Worm (Caenorhabditis elegans) whole organism, young adult: ENCODE measurements around the gene Y56A3A.22.
A peak's percentile ranks its signal among the peaks of the same experiment; 100 is the strongest.

Experiments used
- B0035.1 ChIP-seq: sonication (generic microtip); optimal IDR thresholded peaks from 2 replicates; lab custom pipeline; 2016; ENCODE audit warnings: missing genetic modification characterization, mild to moderate bottlenecking, missing compliant biosample characterization, missing genotype, missing genetic modification reagents
- B0261.1 ChIP-seq: sonication (generic microtip); optimal IDR thresholded peaks from 2 replicates; lab custom pipeline; 2016; ENCODE audit warnings: mild to moderate bottlenecking, missing genetic modification characterization, moderate library complexity, missing compliant biosample characterization
- C17E4.6 ChIP-seq: fragments of 200-800 bp; sonication (Bioruptor generic); IDR thresholded peaks from 2 replicates; pipeline ENCODE4 v1.3.6; 2022; ENCODE audit warnings: missing genetic modification reagents, missing genetic modification characterization, missing compliant biosample characterization
- D2030.7 ChIP-seq: fragments of 200-800 bp; sonication (Bioruptor generic); IDR thresholded peaks from 2 replicates; pipeline ENCODE4 v1.3.6; 2022; ENCODE audit warnings: missing genetic modification reagents, missing genetic modification characterization, missing compliant biosample characterization
- F37B4.10 ChIP-seq: fragments of 200-800 bp; sonication (Bioruptor generic); IDR thresholded peaks from 2 replicates; pipeline ENCODE4 v1.3.6; 2022; ENCODE audit warnings: missing genetic modification characterization, missing compliant biosample characterization
- F39B2.1 ChIP-seq: fragments of 200-800 bp; sonication (Bioruptor generic); IDR thresholded peaks from 2 replicates; pipeline ENCODE4 v1.3.6; 2022; ENCODE audit warnings: missing genetic modification reagents, missing genetic modification characterization, missing compliant biosample characterization
- F49E8.2 ChIP-seq: sonication (generic microtip); optimal IDR thresholded peaks from 3 replicates; lab custom pipeline; 2017; ENCODE audit warnings: missing genetic modification characterization, mild to moderate bottlenecking, missing compliant biosample characterization, antibody characterized with exemption, moderate library complexity; ENCODE audit not compliant: insufficient read depth
- F55B11.4 ChIP-seq: sonication (generic microtip); optimal IDR thresholded peaks from 2 replicates; lab custom pipeline; 2016; ENCODE audit warnings: missing compliant biosample characterization, missing genetic modification characterization, borderline replicate concordance; ENCODE audit not compliant: insufficient read depth
- F57A8.1 ChIP-seq: fragments of 200-800 bp; sonication (Bioruptor generic); optimal IDR thresholded peaks from 2 replicates; lab custom pipeline; 2018; ENCODE audit warnings: mild to moderate bottlenecking, missing genetic modification characterization, moderate library complexity, missing compliant biosample characterization
- F57C9.4 ChIP-seq: sonication (generic microtip); optimal IDR thresholded peaks from 2 replicates; lab custom pipeline; 2017; ENCODE audit warnings: mild to moderate bottlenecking, missing genetic modification characterization, missing compliant biosample characterization
- K11D2.4 ChIP-seq: fragments of 200-800 bp; sonication (Bioruptor generic); IDR thresholded peaks from 2 replicates; pipeline ENCODE4 v1.3.6; 2022; ENCODE audit warnings: missing genetic modification reagents, missing genetic modification characterization, missing compliant biosample characterization
- Y56A3A.18 ChIP-seq: fragments of 200-800 bp; sonication (Bioruptor generic); IDR thresholded peaks from 2 replicates; pipeline ENCODE4 v1.3.6; 2022; ENCODE audit warnings: missing genetic modification reagents, missing genetic modification characterization, missing compliant biosample characterization
- Y79H2A.3 ChIP-seq: fragments of 200-800 bp; sonication (Bioruptor generic); conservative IDR thresholded peaks from 2 replicates; pipeline ENCODE4 v1.3.6; 2022; ENCODE audit warnings: missing genetic modification reagents, missing genetic modification characterization, missing compliant biosample characterization
- akir-1 ChIP-seq: fragments of 200-800 bp; sonication (Bioruptor generic); optimal IDR thresholded peaks from 2 replicates; lab custom pipeline; 2018; ENCODE audit warnings: mild to moderate bottlenecking, missing genetic modification characterization, moderate library complexity, missing compliant biosample characterization
- aptf-2 ChIP-seq: fragments of 200-800 bp; sonication (Bioruptor generic); conservative IDR thresholded peaks from 2 replicates; pipeline ENCODE4 v1.3.6; 2022; ENCODE audit warnings: missing genetic modification reagents, missing genetic modification characterization, missing compliant biosample characterization
- atf-7 ChIP-seq: sonication (generic microtip); optimal IDR thresholded peaks from 2 replicates; lab custom pipeline; 2017; ENCODE audit warnings: mild to moderate bottlenecking, missing genetic modification characterization, missing compliant biosample characterization
- attf-5 ChIP-seq: fragments of 200-800 bp; sonication (Bioruptor generic); optimal IDR thresholded peaks from 2 replicates; lab custom pipeline; 2018; ENCODE audit warnings: mild to moderate bottlenecking, missing genetic modification characterization, missing compliant biosample characterization
- attf-6 ChIP-seq: fragments of 200-800 bp; sonication (Bioruptor generic); IDR thresholded peaks from 2 replicates; pipeline ENCODE4 v1.3.6; 2022; ENCODE audit warnings: missing genetic modification reagents, missing genetic modification characterization, missing compliant biosample characterization
- ccch-3 ChIP-seq: fragments of 200-800 bp; sonication (Bioruptor generic); optimal IDR thresholded peaks from 2 replicates; lab custom pipeline; 2018; ENCODE audit warnings: mild to moderate bottlenecking, missing genetic modification characterization, missing compliant biosample characterization
- ceh-58 ChIP-seq: fragments of 200-800 bp; sonication (Bioruptor generic); IDR thresholded peaks from 2 replicates; pipeline ENCODE4 v1.3.6; 2022; ENCODE audit warnings: missing genetic modification characterization, missing compliant biosample characterization
- ceh-79 ChIP-seq: sonication (generic microtip); optimal IDR thresholded peaks from 2 replicates; lab custom pipeline; 2017; ENCODE audit warnings: mild to moderate bottlenecking, missing genetic modification characterization, missing compliant biosample characterization
- die-1 ChIP-seq: sonication (generic microtip); optimal IDR thresholded peaks from 2 replicates; lab custom pipeline; 2016; ENCODE audit warnings: missing genotype, mild to moderate bottlenecking, missing genetic modification characterization, missing compliant biosample characterization
- egl-18 ChIP-seq: fragments of 200-800 bp; sonication (Bioruptor generic); IDR thresholded peaks from 2 replicates; pipeline ENCODE4 v1.3.6; 2022; ENCODE audit warnings: missing genetic modification reagents, missing genetic modification characterization, missing compliant biosample characterization
- fkh-3 ChIP-seq: sonication (generic microtip); optimal IDR thresholded peaks from 2 replicates; lab custom pipeline; 2016; ENCODE audit warnings: mild to moderate bottlenecking, missing genetic modification characterization, missing compliant biosample characterization
- gei-17 ChIP-seq: fragments of 200-800 bp; sonication (Bioruptor generic); optimal IDR thresholded peaks from 2 replicates; lab custom pipeline; 2018; ENCODE audit warnings: mild to moderate bottlenecking, missing genetic modification characterization, missing compliant biosample characterization
- him-1 ChIP-seq: sonication (generic microtip); optimal IDR thresholded peaks from 2 replicates; lab custom pipeline; 2016; ENCODE audit warnings: missing genotype, missing genetic modification reagents, missing genetic modification characterization, missing compliant biosample characterization
- hlh-12 ChIP-seq: sonication (generic microtip); optimal IDR thresholded peaks from 2 replicates; lab custom pipeline; 2016; ENCODE audit warnings: missing genetic modification characterization, missing compliant biosample characterization
- hlh-26 ChIP-seq: fragments of 200-800 bp; sonication (Bioruptor generic); conservative IDR thresholded peaks from 2 replicates; pipeline ENCODE4 v1.3.6; 2022; ENCODE audit warnings: missing genetic modification reagents, missing genetic modification characterization, missing compliant biosample characterization
- hsf-1 ChIP-seq: fragments of 200-800 bp; sonication (Bioruptor generic); IDR thresholded peaks from 2 replicates; pipeline ENCODE4 v1.3.6; 2022; ENCODE audit warnings: missing genetic modification reagents, missing genetic modification characterization, missing compliant biosample characterization
- lag-1 ChIP-seq: fragments of 200-800 bp; sonication (Bioruptor generic); IDR thresholded peaks from 2 replicates; pipeline ENCODE4 v1.3.6; 2022; ENCODE audit warnings: missing genetic modification reagents, missing genetic modification characterization, missing compliant biosample characterization
- lin-35 ChIP-seq, 3 experiments: fragments of 150-350 bp in 2 of 3; sonication (generic microtip) in 1 of 3; optimal IDR thresholded peaks; 2 replicates each; lab custom pipeline; 2014 to 2018; ENCODE audit warnings: missing biosample characterization in 3 of 3, missing genetic modification characterization in 3 of 3, missing genetic modification reagents in 3 of 3
- lin-40 ChIP-seq: sonication (generic microtip); optimal IDR thresholded peaks from 2 replicates; lab custom pipeline; 2016; ENCODE audit warnings: missing genetic modification characterization, mild to moderate bottlenecking, missing compliant biosample characterization, missing genotype, missing genetic modification reagents
- lir-1 ChIP-seq: fragments of 200-800 bp; sonication (Bioruptor generic); conservative IDR thresholded peaks from 2 replicates; pipeline ENCODE4 v1.3.6; 2022; ENCODE audit warnings: missing genetic modification reagents, missing genetic modification characterization, missing compliant biosample characterization
- lsl-1 ChIP-seq: fragments of 200-800 bp; sonication (Bioruptor generic); optimal IDR thresholded peaks from 2 replicates; lab custom pipeline; 2018; ENCODE audit warnings: mild to moderate bottlenecking, missing genetic modification characterization, moderate library complexity, missing compliant biosample characterization
- madf-10 ChIP-seq: sonication (generic microtip); optimal IDR thresholded peaks from 2 replicates; lab custom pipeline; 2016; ENCODE audit warnings: mild to moderate bottlenecking, missing genetic modification characterization, missing compliant biosample characterization
- madf-3 ChIP-seq: fragments of 200-800 bp; sonication (Bioruptor generic); IDR thresholded peaks from 2 replicates; pipeline ENCODE4 v1.3.6; 2022; ENCODE audit warnings: missing genetic modification reagents, missing genetic modification characterization, missing compliant biosample characterization
- madf-6 ChIP-seq: fragments of 200-800 bp; sonication (Bioruptor generic); IDR thresholded peaks from 2 replicates; pipeline ENCODE4 v1.3.6; 2022; ENCODE audit warnings: missing genetic modification reagents, missing genetic modification characterization, missing compliant biosample characterization
- mcd-1 ChIP-seq: fragments of 200-800 bp; sonication (Bioruptor generic); IDR thresholded peaks from 2 replicates; pipeline ENCODE4 v1.3.6; 2022; ENCODE audit warnings: missing genetic modification reagents, missing genetic modification characterization, missing compliant biosample characterization
- nfya-1 ChIP-seq: sonication (generic microtip); optimal IDR thresholded peaks from 2 replicates; lab custom pipeline; 2017; ENCODE audit warnings: antibody characterized with exemption, missing compliant biosample characterization, missing genetic modification characterization, borderline replicate concordance; ENCODE audit not compliant: insufficient read depth
- nfya-2 ChIP-seq: fragments of 200-800 bp; sonication (Bioruptor generic); IDR thresholded peaks from 2 replicates; pipeline ENCODE4 v1.3.6; 2022; ENCODE audit warnings: missing genetic modification reagents, missing genetic modification characterization, missing compliant biosample characterization
- nfyb-1 ChIP-seq: fragments of 200-800 bp; sonication (Bioruptor generic); IDR thresholded peaks from 2 replicates; pipeline ENCODE4 v1.3.6; 2022; ENCODE audit warnings: missing genetic modification reagents, missing genetic modification characterization, missing compliant biosample characterization
- sea-2 ChIP-seq: fragments of 200-800 bp; sonication (Bioruptor generic); IDR thresholded peaks from 2 replicates; pipeline ENCODE4 v1.3.6; 2022; ENCODE audit warnings: missing genetic modification characterization, missing compliant biosample characterization
- sptf-2 ChIP-seq: fragments of 200-800 bp; sonication (Bioruptor generic); optimal IDR thresholded peaks from 2 replicates; lab custom pipeline; 2018; ENCODE audit warnings: mild to moderate bottlenecking, missing genetic modification characterization, missing compliant biosample characterization
- tbp1 ChIP-seq: fragments of 200-800 bp; sonication (Bioruptor generic); optimal IDR thresholded peaks from 2 replicates; lab custom pipeline; 2018; ENCODE audit warnings: mild to moderate bottlenecking, missing genetic modification characterization, missing compliant biosample characterization
- zfh-2 ChIP-seq: fragments of 200-800 bp; sonication (Bioruptor generic); conservative IDR thresholded peaks from 2 replicates; pipeline ENCODE4 v1.3.6; 2022; ENCODE audit warnings: missing genetic modification reagents, missing genetic modification characterization, missing compliant biosample characterization
- ztf-18 ChIP-seq: sonication (generic microtip); optimal IDR thresholded peaks from 2 replicates; lab custom pipeline; 2016; ENCODE audit warnings: missing genotype, mild to moderate bottlenecking, missing genetic modification characterization, missing compliant biosample characterization
- ztf-25 ChIP-seq: fragments of 200-800 bp; sonication (Bioruptor generic); IDR thresholded peaks from 2 replicates; pipeline ENCODE4 v1.3.6; 2022; ENCODE audit warnings: missing genetic modification reagents, missing genetic modification characterization, missing compliant biosample characterization
- ztf-26 ChIP-seq: sonication (generic microtip); optimal IDR thresholded peaks from 2 replicates; lab custom pipeline; 2017; ENCODE audit warnings: missing genetic modification characterization, missing compliant biosample characterization
- ztf-3 ChIP-seq: fragments of 200-800 bp; sonication (Bioruptor generic); optimal IDR thresholded peaks from 2 replicates; lab custom pipeline; 2018; ENCODE audit warnings: mild to moderate bottlenecking, missing genetic modification characterization, missing compliant biosample characterization

Y56A3A.22 gene

ce11 chrIII:11921658-11922098 lies at the start of gene Y56A3A.22:
Gene Y56A3A.22, plus strand, starts transcription at chrIII:11921692.
- TF ChIP-seq Y79H2A.3 (GFP tag; lab: Robert Waterston, UW) = no peak
- TF ChIP-seq F57C9.4 (tag; lab: Kevin White, UChicago) = no peak
- no peak for TF ChIP-seq hlh-12
- TF ChIP-seq attf-6 (GFP tag; lab: Robert Waterston, UW) = peak; percentile 66
- no peak; the same call in 1 of the 2 replicates for TF ChIP-seq madf-3 (GFP tag; lab: Robert Waterston, UW)
- TF ChIP-seq F55B11.4 (tag; lab: Kevin White, UChicago) = no peak
- TF ChIP-seq K11D2.4 (GFP tag; lab: Robert Waterston, UW) = no peak
- no peak for TF ChIP-seq die-1 (tag; lab: Kevin White, UChicago)
- peak; percentile 71 for TF ChIP-seq atf-7 (tag; lab: Kevin White, UChicago)
- no peak for TF ChIP-seq nfya-1 (tag; lab: Kevin White, UChicago)
- TF ChIP-seq akir-1 = no peak
- TF ChIP-seq ztf-3 (GFP tag; lab: Kevin White, UChicago) = peak; percentile 72
- peak; percentile 57 for TF ChIP-seq lin-40
- TF ChIP-seq gei-17 (GFP tag; lab: Kevin White, UChicago) = peak; percentile 31
- TF ChIP-seq C17E4.6 (GFP tag; lab: Robert Waterston, UW) = 0 out of 2 replicates have a peak, but pooled peaks have one; percentile 50
- TF ChIP-seq ztf-18 = no peak
- peak; percentile 87 for TF ChIP-seq nfyb-1 (GFP tag; lab: Robert Waterston, UW)
- no peak for TF ChIP-seq lsl-1 (GFP tag; lab: Kevin White, UChicago)
- no peak for TF ChIP-seq F37B4.10
- TF ChIP-seq ztf-25 (GFP tag; lab: Robert Waterston, UW) = no peak
- no peak for TF ChIP-seq aptf-2 (GFP tag; lab: Robert Waterston, UW)
- TF ChIP-seq F39B2.1 (GFP tag; lab: Robert Waterston, UW) = peak; percentile 24; the same call in 1 of the 2 replicates
- TF ChIP-seq madf-10 = peak; percentile 43
- no peak for TF ChIP-seq sptf-2 (GFP tag; lab: Kevin White, UChicago)
- no peak for TF ChIP-seq sea-2 (GFP tag; lab: Robert Waterston, UW)
- TF ChIP-seq mcd-1 (GFP tag; lab: Robert Waterston, UW) = peak; percentile 46
- 0 out of 2 replicates have a peak, but pooled peaks have one; percentile 16 for TF ChIP-seq zfh-2
- TF ChIP-seq hsf-1 (GFP tag; lab: Robert Waterston, UW) = peak; percentile 74; the same call in 1 of the 2 replicates
- TF ChIP-seq lin-35 (GFP tag; optimal IDR thresholded peaks at IDR 0.05; lab: Kevin White, UChicago) = no peak
- 0 out of 2 replicates have a peak, but pooled peaks have one; percentile 38 for TF ChIP-seq D2030.7 (GFP tag; lab: Robert Waterston, UW)
- no peak for TF ChIP-seq attf-5
- no peak for TF ChIP-seq egl-18 (GFP tag; lab: Robert Waterston, UW)
- TF ChIP-seq F57A8.1 (GFP tag; lab: Kevin White, UChicago) = no peak
- TF ChIP-seq ceh-79 = peak; percentile 83
- no peak for TF ChIP-seq nfya-2 (GFP tag; lab: Robert Waterston, UW)
- peak; percentile 32 for TF ChIP-seq F49E8.2 (tag; lab: Kevin White, UChicago)
- no peak for TF ChIP-seq him-1 (tag; lab: Kevin White, UChicago)
- TF ChIP-seq ztf-26 (tag; lab: Kevin White, UChicago) = no peak
- no peak for TF ChIP-seq ceh-58
- TF ChIP-seq madf-6 = peak; percentile 50
- peak; percentile 57; the same call in 1 of the 2 replicates for TF ChIP-seq Y56A3A.18
- TF ChIP-seq lag-1 (GFP tag; lab: Robert Waterston, UW) = no peak
- peak; percentile 28 for TF ChIP-seq B0261.1 (tag; lab: Kevin White, UChicago)
- peak; percentile 28 for TF ChIP-seq tbp1
- peak; percentile 45 for TF ChIP-seq B0035.1 (tag; lab: Kevin White, UChicago)
- TF ChIP-seq fkh-3 = peak; percentile 38
- TF ChIP-seq lir-1 = no peak
- TF ChIP-seq hlh-26 (GFP tag; lab: Robert Waterston, UW) = no peak
- no peak for TF ChIP-seq ccch-3 (GFP tag; lab: Kevin White, UChicago)
